Fruit fly (Drosophila melanogaster) Kc167 (cell line): Measurements from ENCODE around the gene Raf.

Experiments
- Myc ChIP-seq: fragments of >200 bp; optimal IDR thresholded peaks from 2 replicates; lab custom pipeline; 2017; ENCODE audit warnings: missing external identifiers
- Sin3A ChIP-seq: fragments of >200 bp; optimal IDR thresholded peaks from 2 replicates; lab custom pipeline; 2018; ENCODE audit warnings: missing external identifiers
- h ChIP-seq: fragments of >200 bp; optimal IDR thresholded peaks from 3 replicates; lab custom pipeline; 2018; ENCODE audit warnings: missing external identifiers
- insv ChIP-seq: fragments of >200 bp; optimal IDR thresholded peaks from 3 replicates; lab custom pipeline; 2018; ENCODE audit warnings: missing external identifiers
- psq ChIP-seq: fragments of >200 bp; optimal IDR thresholded peaks from 2 replicates; lab custom pipeline; 2017; ENCODE audit warnings: missing external identifiers
- ttk ChIP-seq: sonication (Bioruptor generic); optimal IDR thresholded peaks from 2 replicates; lab custom pipeline; 2017; ENCODE audit warnings: missing external identifiers

dm6 chrX:2286985-2287384, 8.3 kb upstream of the Raf start:
- TF ChIP-seq h (lab: Kevin White, UChicago) (no peak), insv (lab: Kevin White, UChicago) (no peak), Sin3A (lab: Kevin White, UChicago) (no peak), psq (lab: Kevin White, UChicago) (no peak), Myc (lab: Kevin White, UChicago) (no peak), ttk (no peak)
